Fruit fly (Drosophila melanogaster) whole organism, embryonic: ENCODE results near the gene Cyp1.

Experiments used
- Bteb2 ChIP-seq: fragments of 200-800 bp; sonication (Bioruptor generic); optimal IDR thresholded peaks from 2 replicates; lab custom pipeline; 2016; ENCODE audit warnings: missing biosample characterization, missing genetic modification characterization
- CG10565 ChIP-seq: fragments of 200-800 bp; sonication (Bioruptor generic); optimal IDR thresholded peaks from 3 replicates; lab custom pipeline; 2016; ENCODE audit warnings: missing biosample characterization, mild to moderate bottlenecking, missing genetic modification characterization
- CG1233 ChIP-seq: fragments of 200-800 bp; sonication (Bioruptor generic); optimal IDR thresholded peaks from 4 replicates; lab custom pipeline; 2018; ENCODE audit warnings: missing biosample characterization, mild to moderate bottlenecking, missing genetic modification characterization
- CG13894 ChIP-seq: fragments of 200-800 bp; sonication (Bioruptor generic); optimal IDR thresholded peaks from 3 replicates; lab custom pipeline; 2018; ENCODE audit warnings: missing biosample characterization, mild to moderate bottlenecking, missing genetic modification characterization, moderate library complexity
- CG17361 ChIP-seq: fragments of 200-800 bp; sonication (Bioruptor generic); IDR thresholded peaks from 3 replicates; pipeline ENCODE4 v1.3.6; 2022; ENCODE audit warnings: missing biosample characterization, missing genetic modification characterization
- CG17385 ChIP-seq: fragments of 200-800 bp; sonication (Bioruptor generic); optimal IDR thresholded peaks from 3 replicates; lab custom pipeline; 2018; ENCODE audit warnings: missing biosample characterization, mild to moderate bottlenecking, missing genetic modification characterization
- CG18262 ChIP-seq: fragments of 200-800 bp; optimal IDR thresholded peaks from 3 replicates; lab custom pipeline; 2019; ENCODE audit warnings: missing biosample characterization, mild to moderate bottlenecking, missing genetic modification characterization, moderate library complexity
- CG18476 ChIP-seq: fragments of 200-800 bp; sonication (Bioruptor generic); optimal IDR thresholded peaks from 2 replicates; lab custom pipeline; 2016; ENCODE audit warnings: missing biosample characterization, mild to moderate bottlenecking, missing genetic modification characterization
- CG2120 ChIP-seq: fragments of 200-800 bp; sonication (Bioruptor generic); optimal IDR thresholded peaks from 3 replicates; lab custom pipeline; 2016; ENCODE audit warnings: missing biosample characterization, missing genetic modification characterization
- CG2199 ChIP-seq: fragments of 200-800 bp; sonication (Bioruptor generic); IDR thresholded peaks from 3 replicates; pipeline ENCODE4 v1.3.6; 2022; ENCODE audit warnings: missing biosample characterization, missing genetic modification characterization
- CG2202 ChIP-seq: fragments of 200-800 bp; sonication (Bioruptor generic); optimal IDR thresholded peaks from 2 replicates; lab custom pipeline; 2018; ENCODE audit warnings: missing biosample characterization, mild to moderate bottlenecking, missing genetic modification characterization
- CG2889 ChIP-seq: fragments of 200-800 bp; sonication (Bioruptor generic); IDR thresholded peaks from 3 replicates; pipeline ENCODE4 v1.3.6; 2022; ENCODE audit warnings: missing biosample characterization, missing genetic modification characterization
- CG30403 ChIP-seq: fragments of 200-800 bp; sonication (Bioruptor generic); optimal IDR thresholded peaks from 3 replicates; lab custom pipeline; 2016; ENCODE audit warnings: missing biosample characterization, missing genetic modification characterization
- CG33213 ChIP-seq: fragments of 200-800 bp; sonication (Bioruptor generic); optimal IDR thresholded peaks from 3 replicates; lab custom pipeline; 2016; ENCODE audit warnings: missing biosample characterization, missing genetic modification characterization
- CG34224 ChIP-seq: fragments of 200-800 bp; sonication (Bioruptor generic); IDR thresholded peaks from 3 replicates; pipeline ENCODE4 v1.3.6; 2022; ENCODE audit warnings: missing biosample characterization, missing genetic modification characterization; ENCODE audit not compliant: partially characterized antibody
- CG4820 ChIP-seq: fragments of 200-800 bp; sonication (Bioruptor generic); optimal IDR thresholded peaks from 3 replicates; lab custom pipeline; 2016; ENCODE audit warnings: missing biosample characterization, missing genetic modification characterization
- CG8388 ChIP-seq: fragments of 200-800 bp; sonication (Bioruptor generic); optimal IDR thresholded peaks from 2 replicates; lab custom pipeline; 2019; ENCODE audit warnings: missing biosample characterization, mild to moderate bottlenecking, missing genetic modification characterization, moderate library complexity
- CG8924 ChIP-seq: fragments of 200-800 bp; optimal IDR thresholded peaks from 3 replicates; lab custom pipeline; 2019; ENCODE audit warnings: missing biosample characterization, mild to moderate bottlenecking, missing genetic modification characterization, moderate library complexity
- CG9817 ChIP-seq: fragments of 200-800 bp; sonication (Bioruptor generic); optimal IDR thresholded peaks from 2 replicates; lab custom pipeline; 2018; ENCODE audit warnings: missing biosample characterization, mild to moderate bottlenecking, missing genetic modification characterization, moderate library complexity
- D19A ChIP-seq: fragments of 200-800 bp; optimal IDR thresholded peaks from 3 replicates; lab custom pipeline; 2019; ENCODE audit warnings: missing biosample characterization, mild to moderate bottlenecking, missing genetic modification characterization, moderate library complexity
- Dad ChIP-seq: fragments of 200-800 bp; sonication (Bioruptor generic); optimal IDR thresholded peaks from 3 replicates; lab custom pipeline; 2016; ENCODE audit warnings: missing biosample characterization, missing genetic modification characterization
- Elba2 ChIP-seq: fragments of 200-800 bp; sonication (Bioruptor generic); optimal IDR thresholded peaks from 3 replicates; lab custom pipeline; 2016; ENCODE audit warnings: missing biosample characterization, missing genetic modification characterization
- Gsc ChIP-seq: fragments of 200-800 bp; sonication (Bioruptor generic); IDR thresholded peaks from 2 replicates; pipeline ENCODE4 v1.3.6; 2022; ENCODE audit warnings: missing biosample characterization, missing genetic modification characterization
- HLH3B ChIP-seq: fragments of 200-800 bp; sonication (Bioruptor generic); IDR thresholded peaks from 2 replicates; pipeline ENCODE4 v1.3.6; 2022; ENCODE audit warnings: missing biosample characterization, missing genetic modification characterization
- HLH54F ChIP-seq: fragments of 200-800 bp; sonication (Bioruptor generic); optimal IDR thresholded peaks from 3 replicates; lab custom pipeline; 2016; ENCODE audit warnings: missing biosample characterization, missing genetic modification characterization
- Med ChIP-seq: fragments of 200-800 bp; sonication (Bioruptor generic); peaks from one replicate; lab custom pipeline; 2016; ENCODE audit warnings: missing biosample characterization, missing genetic modification characterization, mild to moderate bottlenecking, inconsistent platforms, moderate library complexity
- Rfx ChIP-seq: fragments of 200-800 bp; sonication (Bioruptor generic); IDR thresholded peaks from 2 replicates; pipeline ENCODE4 v1.3.6; 2022; ENCODE audit warnings: missing biosample characterization, missing genetic modification characterization
- Vsx1 ChIP-seq: fragments of 200-800 bp; sonication (Bioruptor generic); optimal IDR thresholded peaks from 2 replicates; lab custom pipeline; 2017; ENCODE audit warnings: missing biosample characterization, mild to moderate bottlenecking, missing genetic modification characterization, missing genetic modification reagents
- ab ChIP-seq: fragments of 200-800 bp; sonication (Bioruptor generic); optimal IDR thresholded peaks from 2 replicates; lab custom pipeline; 2016; ENCODE audit warnings: missing biosample characterization, missing genetic modification characterization
- abd-A ChIP-seq: fragments of 200-800 bp; sonication (Bioruptor generic); optimal IDR thresholded peaks from 3 replicates; lab custom pipeline; 2019; ENCODE audit warnings: missing biosample characterization, mild to moderate bottlenecking, missing genetic modification characterization, moderate library complexity
- ato ChIP-seq: fragments of 200-800 bp; sonication (Bioruptor generic); IDR thresholded peaks from 2 replicates; pipeline ENCODE4 v1.3.6; 2022; ENCODE audit warnings: missing biosample characterization, missing genetic modification characterization; ENCODE audit not compliant: partially characterized antibody
- bab2 ChIP-seq: fragments of 200-800 bp; sonication (Bioruptor generic); optimal IDR thresholded peaks from 2 replicates; lab custom pipeline; 2016; ENCODE audit warnings: missing biosample characterization, missing genetic modification characterization
- cas ChIP-seq: fragments of 200-800 bp; sonication (Bioruptor generic); IDR thresholded peaks from 2 replicates; pipeline ENCODE4 v1.3.6; 2022; ENCODE audit warnings: missing biosample characterization, missing genetic modification characterization
- caup ChIP-seq: fragments of 200-800 bp; sonication (Bioruptor generic); optimal IDR thresholded peaks from 3 replicates; lab custom pipeline; 2017; ENCODE audit warnings: missing biosample characterization, mild to moderate bottlenecking, missing genetic modification characterization, moderate library complexity; ENCODE audit not compliant: severe bottlenecking
- cg ChIP-seq: fragments of 200-800 bp; sonication (Bioruptor generic); optimal IDR thresholded peaks from 3 replicates; lab custom pipeline; 2019; ENCODE audit warnings: missing biosample characterization, mild to moderate bottlenecking, missing genetic modification characterization, moderate library complexity
- chinmo ChIP-seq: fragments of 200-800 bp; sonication (Bioruptor generic); IDR thresholded peaks from 4 replicates; pipeline ENCODE4 v1.3.6; 2022; ENCODE audit warnings: missing biosample characterization, missing genetic modification characterization; ENCODE audit not compliant: partially characterized antibody
- fru ChIP-seq: fragments of >200 bp; optimal IDR thresholded peaks from 2 replicates; lab custom pipeline; 2017
- gfzf ChIP-seq: fragments of 200-800 bp; sonication (Bioruptor generic); optimal IDR thresholded peaks from 2 replicates; lab custom pipeline; 2016; ENCODE audit warnings: missing biosample characterization, mild to moderate bottlenecking, missing genetic modification characterization, moderate library complexity
- klu ChIP-seq: fragments of 200-800 bp; sonication (Bioruptor generic); IDR thresholded peaks from 2 replicates; pipeline ENCODE4 v1.3.6; 2022; ENCODE audit warnings: missing biosample characterization, missing genetic modification characterization
- p53 ChIP-seq: fragments of 200-800 bp; sonication (Bioruptor generic); optimal IDR thresholded peaks from 2 replicates; lab custom pipeline; 2016; ENCODE audit warnings: missing biosample characterization, missing genetic modification characterization
- pfk ChIP-seq: fragments of 200-800 bp; sonication (Bioruptor generic); optimal IDR thresholded peaks from 2 replicates; lab custom pipeline; 2018; ENCODE audit warnings: missing biosample characterization, mild to moderate bottlenecking, missing genetic modification characterization, moderate library complexity
- pho ChIP-seq: fragments of 200-800 bp; sonication (Bioruptor generic); optimal IDR thresholded peaks from 2 replicates; lab custom pipeline; 2016; ENCODE audit warnings: missing biosample characterization, missing genetic modification characterization
- prd ChIP-seq, 3 experiments: fragments of >200 bp in 2 of 3; fragments of 200-800 bp in 1 of 3; sonication (Bioruptor generic) in 1 of 3; optimal IDR thresholded peaks in 2 of 3; IDR thresholded peaks in 1 of 3; 2 replicates in 2 of 3; 3 replicates in 1 of 3; pipeline versions ENCODE4 v1.3.6 to Lab custom; 2017 to 2022; ENCODE audit warnings: missing biosample characterization in 1 of 3, missing genetic modification characterization in 1 of 3
- psq ChIP-seq: fragments of 200-800 bp; sonication (Bioruptor generic); optimal IDR thresholded peaks from 2 replicates; lab custom pipeline; 2017; ENCODE audit warnings: missing biosample characterization, missing genetic modification characterization
- sens ChIP-seq: fragments of 200-800 bp; sonication (Bioruptor generic); peaks from one replicate; lab custom pipeline; 2016; ENCODE audit warnings: missing biosample characterization, missing genetic modification characterization
- shn ChIP-seq: fragments of 200-800 bp; sonication (Bioruptor generic); optimal IDR thresholded peaks from 3 replicates; lab custom pipeline; 2016; ENCODE audit warnings: missing biosample characterization, missing genetic modification characterization
- twi ChIP-seq: fragments of 200-800 bp; optimal IDR thresholded peaks from 2 replicates; lab custom pipeline; 2019; ENCODE audit warnings: missing biosample characterization, mild to moderate bottlenecking, missing genetic modification characterization, moderate library complexity
- tx ChIP-seq: fragments of 200-800 bp; sonication (Bioruptor generic); optimal IDR thresholded peaks from 2 replicates; lab custom pipeline; 2016; ENCODE audit warnings: missing biosample characterization, missing genetic modification characterization

Cyp1 gene

dm6 chrX:16334251-16334860 lies 14.2 kb upstream of the Cyp1 start (continued):
- TF ChIP-seq CG18476 (GFP tag; lab: Kevin White, UChicago): no peak
- no peak for TF ChIP-seq CG2202 (tag; lab: Kevin White, UChicago)
- peak; percentile 63 for TF ChIP-seq Med (GFP tag; lab: Kevin White, UChicago)
- TF ChIP-seq cg: peak; percentile 89
- peak; percentile 50 for TF ChIP-seq CG8924 (tag; lab: Kevin White, UChicago)
- 0 out of 4 replicates have a peak, but pooled peaks have one; percentile 6 for TF ChIP-seq chinmo
- TF ChIP-seq Vsx1 (GFP tag; lab: Kevin White, UChicago): no peak
- no peak for TF ChIP-seq ab (GFP tag; lab: Kevin White, UChicago)
- TF ChIP-seq, all 482 proteins: peak for 12

dm6 chrX:16333434-16334141 lies 13.4 kb upstream of the Cyp1 start, which contains the start of the genes CG9921 and Dsp1:
Gene CG9921 (minus strand): TSS chrX:16333600.
Gene Dsp1 (plus strand): TSS chrX:16333612.
- TF ChIP-seq psq (GFP tag; lab: Kevin White, UChicago) (no peak), CG4820 (GFP tag; lab: Kevin White, UChicago) (no peak), cas (no peak), Dad (no peak), CG17361 (GFP tag; lab: Robert Waterston, UW) (no peak), Rfx (GFP tag; lab: Robert Waterston, UW) (peak; percentile 32; the same call in 1 of the 2 replicates), CG2199 (GFP tag; lab: Robert Waterston, UW) (peak; percentile 99), fru (no peak), bab2 (no peak), CG1233 (GFP tag; lab: Kevin White, UChicago) (no peak), CG2120 (no peak), tx (GFP tag; lab: Kevin White, UChicago) (no peak), shn (GFP tag; lab: Kevin White, UChicago) (no peak), sens (peak; percentile 72), CG8388 (no peak), caup (GFP tag; lab: Kevin White, UChicago) (no peak), CG10565 (GFP tag; lab: Kevin White, UChicago) (no peak), abd-A (tag; lab: Kevin White, UChicago) (no peak), p53 (GFP tag; lab: Kevin White, UChicago) (no peak), gfzf (GFP tag; lab: Kevin White, UChicago) (no peak), Gsc (GFP tag; lab: Robert Waterston, UW) (no peak), CG17385 (GFP tag; lab: Kevin White, UChicago) (no peak), ato (GFP tag; lab: Robert Waterston, UW) (no peak), D19A (tag; lab: Kevin White, UChicago) (no peak), klu (GFP tag; lab: Robert Waterston, UW) (no peak), CG9817 (tag; lab: Kevin White, UChicago) (no peak), CG2889 (GFP tag; lab: Robert Waterston, UW) (no peak), pfk (GFP tag; lab: Kevin White, UChicago) (peak; percentile 63), prd (optimal IDR thresholded peaks at IDR 0.05; lab: Kevin White, UChicago) (no peak), prd (GFP tag; IDR thresholded peaks at IDR 0.05; lab: Robert Waterston, UW) (0 out of 3 replicates have a peak, but pooled peaks have one; percentile 10), pho (GFP tag; lab: Kevin White, UChicago) (no peak), twi (tag; lab: Kevin White, UChicago) (no peak), Bteb2 (GFP tag; lab: Kevin White, UChicago) (no peak), CG30403 (GFP tag; lab: Kevin White, UChicago) (no peak), CG13894 (peak; percentile 2), Elba2 (GFP tag; lab: Kevin White, UChicago) (no peak), CG33213 (GFP tag; lab: Kevin White, UChicago) (no peak), HLH3B (no peak), CG34224 (GFP tag; lab: Robert Waterston, UW) (0 out of 3 replicates have a peak, but pooled peaks have one; percentile 47), CG18262 (tag; lab: Kevin White, UChicago) (no peak), HLH54F (no peak)
